Worm (Caenorhabditis elegans): Measurements from ENCODE around the gene T05A8.3.
"Not testable (repeated sequence)": the region's sequence is repeated elsewhere in the genome, so short reads cannot be mapped to it uniquely, and the experiment has no call there.

The T05A8.3 gene

DNA sequence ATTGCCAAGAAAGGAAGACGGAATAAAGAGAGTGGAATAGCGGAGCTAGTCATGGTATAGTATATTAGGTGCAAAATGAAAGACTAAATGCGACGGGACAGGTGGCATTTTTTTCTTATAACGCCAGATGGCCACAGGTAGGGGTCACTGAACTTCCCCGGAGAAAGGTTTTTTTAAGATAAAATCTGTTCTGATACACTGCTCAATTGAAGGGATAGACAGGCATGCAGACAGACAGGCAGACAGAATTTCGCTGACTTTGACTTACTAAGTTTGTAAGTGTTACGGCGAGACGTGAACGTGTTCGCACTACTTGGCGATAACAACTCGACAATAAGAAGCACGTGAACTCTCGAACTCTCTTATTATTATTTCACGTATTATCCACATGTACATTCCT is 43.7 kb downstream of the T05A8.3 start, which contains the start of the genes F22E5.20 and F22E5.1:
F22E5.20 (minus strand) TSS at position 101 of the 400 bp plus-strand sequence.
F22E5.1 (plus strand) TSS at position 242 of the 400 bp plus-strand sequence.
- TF ChIP-seq fkh-3 (tag; optimal IDR thresholded peaks at IDR 0.05); hrde-1 (tag; optimal IDR thresholded peaks at IDR 0.05; ENCODE audit: borderline replicate concordance); attf-5 (GFP tag; optimal IDR thresholded peaks at IDR 0.05): not testable (repeated sequence)

ce11 chrII:2672320-2672719 is 44.9 kb downstream of the T05A8.3 start, which contains the start of gene sri-57:
TSS of gene sri-57 (minus strand) at chrII:2672420.
- not testable (repeated sequence) for TF ChIP-seq nhr-120 (GFP tag; IDR thresholded peaks at IDR 0.05); ztf-18 (tag; optimal IDR thresholded peaks at IDR 0.05); lin-54 (GFP tag; optimal IDR thresholded peaks at IDR 0.05)

ce11 chrII:2665606-2666005 is 51.6 kb downstream of the T05A8.3 start, which contains the start of gene F22E5.22:
TSS of gene F22E5.22 (plus strand) at chrII:2665906.
- TF ChIP-seq B0019.2 (GFP tag; conservative IDR thresholded peaks at IDR 0.05) (no peak), mes-4 (tag; optimal IDR thresholded peaks at IDR 0.05) (no peak), snpc-1.3 (tag; optimal IDR thresholded peaks at IDR 0.05; ENCODE audit: insufficient read depth) (no peak), tbp1 (GFP tag; optimal IDR thresholded peaks at IDR 0.05) (no peak), madf-10 (tag; optimal IDR thresholded peaks at IDR 0.05) (no peak), hmg-1.2 (GFP tag; IDR thresholded peaks at IDR 0.05) (no peak)

DNA sequence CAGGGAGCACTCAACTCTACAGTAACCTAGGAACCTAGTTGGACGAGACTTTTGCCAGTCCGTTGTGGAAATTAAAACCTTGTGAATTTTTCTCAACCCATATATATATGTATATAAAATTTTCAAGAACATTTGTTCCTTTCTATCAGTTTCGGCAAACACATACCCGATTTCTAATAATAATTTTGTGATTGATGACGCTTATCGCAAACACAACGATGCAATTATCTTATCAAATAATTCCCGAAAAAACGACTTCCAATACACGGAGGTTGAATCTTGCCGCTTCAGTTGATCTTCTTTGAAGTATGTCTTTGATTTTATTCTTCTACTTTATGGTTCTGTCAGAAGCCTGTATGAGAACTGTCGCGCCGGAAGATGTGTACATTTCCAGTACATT is 52.2 kb downstream of the T05A8.3 start, which contains the start of gene F22E5.2:
F22E5.2 (plus strand) TSS at position 301 of the 400 bp plus-strand sequence.
- TF ChIP-seq F55B11.4 (tag; optimal IDR thresholded peaks at IDR 0.05; ENCODE audit: borderline replicate concordance, insufficient read depth); nfyb-1 (GFP tag; IDR thresholded peaks at IDR 0.05); ztf-18 (tag; optimal IDR thresholded peaks at IDR 0.05): not testable (repeated sequence)

Measured in whole organism, young adult.